Worm (Caenorhabditis elegans): ENCODE measurements around the gene nhr-72.

The nhr-72 gene

ce11 chrII:3808104-3808503 is 42.5 kb downstream of the nhr-72 start, which contains the start of gene F54D10.5 (continued):
- TF ChIP-seq B0019.2 (GFP tag; conservative IDR thresholded peaks at IDR 0.05) (no peak), hmg-1.2 (GFP tag; IDR thresholded peaks at IDR 0.05) (peak; percentile 30; the same call in 1 of the 2 replicates), ama-1 (optimal IDR thresholded peaks at IDR 0.05) (no peak), ama-1 (GFP tag; optimal IDR thresholded peaks at IDR 0.05) (no peak), repo-1 (tag; optimal IDR thresholded peaks at IDR 0.05) (no peak), mcd-1 (GFP tag; IDR thresholded peaks at IDR 0.05) (peak; percentile 73), K11D2.4 (GFP tag; IDR thresholded peaks at IDR 0.05) (no peak), ztf-28 (GFP tag; IDR thresholded peaks at IDR 0.05) (no peak), Y53G8AR.9 (GFP tag; conservative IDR thresholded peaks at IDR 0.05) (0 out of 2 replicates have a peak, but pooled peaks have one; percentile 14), ceh-100 (GFP tag; IDR thresholded peaks at IDR 0.05) (peak; percentile 26; the same call in 1 of the 2 replicates), ekl-4 (GFP tag; IDR thresholded peaks at IDR 0.05) (peak; percentile 25; the same call in 1 of the 2 replicates), nfya-2 (GFP tag; IDR thresholded peaks at IDR 0.05) (no peak), F49E8.2 (tag; optimal IDR thresholded peaks at IDR 0.05; ENCODE audit: insufficient read depth) (no peak), Y56A3A.18 (GFP tag; IDR thresholded peaks at IDR 0.05) (no peak), dpl-1 (GFP tag; optimal IDR thresholded peaks at IDR 0.05) (peak; percentile 71), madf-6 (GFP tag; IDR thresholded peaks at IDR 0.05) (peak; percentile 63; the same call in 1 of the 2 replicates), hlh-26 (GFP tag; conservative IDR thresholded peaks at IDR 0.05) (no peak), fkh-3 (tag; optimal IDR thresholded peaks at IDR 0.05) (no peak), lin-40 (tag; optimal IDR thresholded peaks at IDR 0.05) (no peak), F33H1.4 (GFP tag; IDR thresholded peaks at IDR 0.05) (peak; percentile 22; the same call in 1 of the 2 replicates), snpc-4 (GFP tag; optimal IDR thresholded peaks at IDR 0.05) (no peak), snpc-4 (tag; optimal IDR thresholded peaks at IDR 0.05) (no peak), snpc-1.1 (tag; optimal IDR thresholded peaks at IDR 0.05; ENCODE audit: insufficient read depth) (peak; percentile 33), rpc-1 (optimal IDR thresholded peaks at IDR 0.05) (peak; percentile 25), rpc-1 (tag; optimal IDR thresholded peaks at IDR 0.05) (no peak), bed-1 (GFP tag; IDR thresholded peaks at IDR 0.05) (no peak), ceh-91 (GFP tag; IDR thresholded peaks at IDR 0.05) (no peak), aptf-3 (GFP tag; IDR thresholded peaks at IDR 0.05) (no peak), cebp-1 (GFP tag; IDR thresholded peaks at IDR 0.05) (no peak), cebp-1 (tag; optimal IDR thresholded peaks at IDR 0.05) (peak; percentile 53), unc-130 (GFP tag; optimal IDR thresholded peaks at IDR 0.05) (no peak), zfh-2 (GFP tag; conservative IDR thresholded peaks at IDR 0.05) (no peak), ZK185.1 (tag; optimal IDR thresholded peaks at IDR 0.05; ENCODE audit: poor library complexity, severe bottlenecking) (no peak), pbrm-1 (GFP tag; IDR thresholded peaks at IDR 0.05) (0 out of 2 replicates have a peak, but pooled peaks have one; percentile 13), bed-2 (GFP tag; IDR thresholded peaks at IDR 0.05) (no peak), nhr-80 (tag; optimal IDR thresholded peaks at IDR 0.05) (no peak), lag-1 (GFP tag; IDR thresholded peaks at IDR 0.05) (no peak), B0336.3 (GFP tag; IDR thresholded peaks at IDR 0.05) (no peak), snpc-1.3 (tag; optimal IDR thresholded peaks at IDR 0.05; ENCODE audit: insufficient read depth) (peak; percentile 57), tbp1 (GFP tag; optimal IDR thresholded peaks at IDR 0.05) (peak; percentile 14), xnd-1 (tag; optimal IDR thresholded peaks at IDR 0.05) (no peak), gei-17 (GFP tag; optimal IDR thresholded peaks at IDR 0.05) (no peak), zim-3 (tag; optimal IDR thresholded peaks at IDR 0.05) (no peak), him-1 (tag; optimal IDR thresholded peaks at IDR 0.05) (no peak), lin-54 (GFP tag; optimal IDR thresholded peaks at IDR 0.05) (peak; percentile 68)

All from whole organism, young adult.